Fruit fly (Drosophila melanogaster): ENCODE results near the gene Amun.
"Not testable (repeated sequence)": the region's sequence is repeated elsewhere in the genome, so short reads cannot be mapped to it uniquely, and the experiment has no call there.

DNA sequence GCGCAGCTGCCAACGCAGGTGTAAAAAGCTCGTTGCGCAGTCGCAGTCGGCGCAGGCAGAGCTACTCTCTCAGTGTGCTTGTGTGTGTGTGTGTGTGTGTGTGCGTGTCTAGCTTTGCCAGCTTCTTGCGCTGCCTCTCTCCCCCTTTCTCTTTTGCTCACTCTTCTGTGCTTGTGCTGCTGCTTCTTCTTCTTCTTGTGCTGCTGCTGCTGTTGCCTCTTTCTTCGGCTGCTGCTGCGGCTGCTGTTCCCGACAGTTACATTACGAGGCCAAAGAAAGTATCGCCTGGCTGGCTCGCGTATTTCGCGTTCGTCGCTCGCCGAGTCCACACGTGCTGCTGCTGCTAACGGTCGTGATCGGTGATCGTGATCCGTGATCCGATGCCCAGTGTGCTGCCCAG is 38.6 kb upstream of the Amun start, which contains the start of gene m:
- not testable (repeated sequence) for TF ChIP-seq insv, h, psq, ttk, Myc (optimal IDR thresholded peaks at IDR 0.05)
